Fruit fly (Drosophila melanogaster): ENCODE data around the gene Flo2.

- no peak for TF ChIP-seq HLH106 (tag; optimal IDR thresholded peaks at IDR 0.05)
- TF ChIP-seq woc (GFP tag; optimal IDR thresholded peaks at IDR 0.05), result no peak
- TF ChIP-seq Vsx2 (GFP tag; optimal IDR thresholded peaks at IDR 0.05; ENCODE audit: partially characterized antibody), result no peak
- TF ChIP-seq Rel (GFP tag; optimal IDR thresholded peaks at IDR 0.05), result no peak
- TF ChIP-seq Rel (tag; optimal IDR thresholded peaks at IDR 0.05), result no peak
- TF ChIP-seq fru (GFP tag; optimal IDR thresholded peaks at IDR 0.05), result peak; percentile 6
- no peak for TF ChIP-seq dsf (GFP tag; optimal IDR thresholded peaks at IDR 0.05; ENCODE audit: borderline replicate concordance)
- TF ChIP-seq dl (GFP tag; optimal IDR thresholded peaks at IDR 0.05; ENCODE audit: insufficient read depth in 1 of 2, partially characterized antibody in 2 of 2), result no peak
- no peak for TF ChIP-seq usp (GFP tag; optimal IDR thresholded peaks at IDR 0.05)
- no peak for TF ChIP-seq CG32264 (GFP tag; optimal IDR thresholded peaks at IDR 0.05)
- TF ChIP-seq Abd-B (GFP tag; optimal IDR thresholded peaks at IDR 0.05), result no peak
Measured at dm6 chrX:14892303-14892702, 53.1 kb downstream of the Flo2 start.
